Worm (Caenorhabditis elegans): ENCODE results near the gene F08D12.12.

ce11 chrII:2742251-2742650 is 44.6 kb downstream of the F08D12.12 start, which contains the start of gene T05A8.7:
- TF ChIP-seq blmp-1 (tag; optimal IDR thresholded peaks at IDR 0.05) (no peak), mab-5 (tag; optimal IDR thresholded peaks at IDR 0.05) (no peak)
